Worm (Caenorhabditis elegans) whole organism, young adult: ENCODE results near the gene fox-1.

Experiments used
- B0019.2 ChIP-seq: fragments of 200-800 bp; sonication (Bioruptor generic); conservative IDR thresholded peaks from 2 replicates; pipeline ENCODE4 v1.3.6; 2022; ENCODE audit warnings: missing genetic modification reagents, missing genetic modification characterization, missing compliant biosample characterization
- F49E8.2 ChIP-seq: sonication (generic microtip); optimal IDR thresholded peaks from 3 replicates; lab custom pipeline; 2017; ENCODE audit warnings: missing genetic modification characterization, mild to moderate bottlenecking, missing compliant biosample characterization, antibody characterized with exemption, moderate library complexity; ENCODE audit not compliant: insufficient read depth
- F55B11.4 ChIP-seq: sonication (generic microtip); optimal IDR thresholded peaks from 2 replicates; lab custom pipeline; 2016; ENCODE audit warnings: missing compliant biosample characterization, missing genetic modification characterization, borderline replicate concordance; ENCODE audit not compliant: insufficient read depth
- F57C9.4 ChIP-seq: sonication (generic microtip); optimal IDR thresholded peaks from 2 replicates; lab custom pipeline; 2017; ENCODE audit warnings: mild to moderate bottlenecking, missing genetic modification characterization, missing compliant biosample characterization
- K12H6.12 ChIP-seq: fragments of 200-800 bp; sonication (Bioruptor generic); optimal IDR thresholded peaks from 2 replicates; lab custom pipeline; 2018; ENCODE audit warnings: mild to moderate bottlenecking, missing genetic modification characterization, missing compliant biosample characterization
- T07F8.4 ChIP-seq: sonication (generic microtip); optimal IDR thresholded peaks from 2 replicates; lab custom pipeline; 2016; ENCODE audit warnings: mild to moderate bottlenecking, missing genetic modification characterization, moderate library complexity, missing compliant biosample characterization
- Y53G8AR.9 ChIP-seq: fragments of 200-800 bp; sonication (Bioruptor generic); conservative IDR thresholded peaks from 2 replicates; pipeline ENCODE4 v1.3.6; 2022; ENCODE audit warnings: missing genetic modification reagents, missing genetic modification characterization, missing compliant biosample characterization
- aptf-3 ChIP-seq: fragments of 200-800 bp; sonication (Bioruptor generic); IDR thresholded peaks from 2 replicates; pipeline ENCODE4 v1.3.6; 2022; ENCODE audit warnings: missing genetic modification characterization, missing compliant biosample characterization
- atf-7 ChIP-seq: sonication (generic microtip); optimal IDR thresholded peaks from 2 replicates; lab custom pipeline; 2017; ENCODE audit warnings: mild to moderate bottlenecking, missing genetic modification characterization, missing compliant biosample characterization
- athp-1 ChIP-seq: sonication (generic microtip); optimal IDR thresholded peaks from 2 replicates; lab custom pipeline; 2017; ENCODE audit warnings: mild to moderate bottlenecking, missing genetic modification characterization, missing compliant biosample characterization
- attf-3 ChIP-seq: fragments of 200-800 bp; sonication (Bioruptor generic); conservative IDR thresholded peaks from 2 replicates; pipeline ENCODE4 v1.3.6; 2022; ENCODE audit warnings: missing genetic modification reagents, missing genetic modification characterization, missing compliant biosample characterization
- cebp-2 ChIP-seq: fragments of 200-800 bp; sonication (Bioruptor generic); IDR thresholded peaks from 2 replicates; pipeline ENCODE4 v1.3.6; 2022; ENCODE audit warnings: missing genetic modification characterization, missing compliant biosample characterization
- ceh-58 ChIP-seq: fragments of 200-800 bp; sonication (Bioruptor generic); IDR thresholded peaks from 2 replicates; pipeline ENCODE4 v1.3.6; 2022; ENCODE audit warnings: missing genetic modification characterization, missing compliant biosample characterization
- ceh-91 ChIP-seq: fragments of 200-800 bp; sonication (Bioruptor generic); IDR thresholded peaks from 2 replicates; pipeline ENCODE4 v1.3.6; 2022; ENCODE audit warnings: missing genetic modification reagents, missing genetic modification characterization, missing compliant biosample characterization
- dpff-1 ChIP-seq: sonication (generic microtip); optimal IDR thresholded peaks from 2 replicates; lab custom pipeline; 2017; ENCODE audit warnings: mild to moderate bottlenecking, missing genetic modification characterization, missing compliant biosample characterization
- dpl-1 ChIP-seq: fragments of 150-350 bp; optimal IDR thresholded peaks from 2 replicates; lab custom pipeline; 2014; ENCODE audit warnings: missing biosample characterization, missing genetic modification reagents, missing genetic modification characterization
- hrde-1 ChIP-seq: sonication (generic microtip); optimal IDR thresholded peaks from 2 replicates; lab custom pipeline; 2016; ENCODE audit warnings: missing genetic modification characterization, mild to moderate bottlenecking, missing compliant biosample characterization, moderate library complexity, missing genotype, missing genetic modification reagents, borderline replicate concordance
- lin-26 ChIP-seq: fragments of 200-800 bp; sonication (Bioruptor generic); IDR thresholded peaks from 2 replicates; pipeline ENCODE4 v1.3.6; 2022; ENCODE audit warnings: missing genetic modification reagents, missing genetic modification characterization, missing compliant biosample characterization
- lsl-1 ChIP-seq: fragments of 200-800 bp; sonication (Bioruptor generic); optimal IDR thresholded peaks from 2 replicates; lab custom pipeline; 2018; ENCODE audit warnings: mild to moderate bottlenecking, missing genetic modification characterization, moderate library complexity, missing compliant biosample characterization
- madf-3 ChIP-seq: fragments of 200-800 bp; sonication (Bioruptor generic); IDR thresholded peaks from 2 replicates; pipeline ENCODE4 v1.3.6; 2022; ENCODE audit warnings: missing genetic modification reagents, missing genetic modification characterization, missing compliant biosample characterization
- nfya-2 ChIP-seq: fragments of 200-800 bp; sonication (Bioruptor generic); IDR thresholded peaks from 2 replicates; pipeline ENCODE4 v1.3.6; 2022; ENCODE audit warnings: missing genetic modification reagents, missing genetic modification characterization, missing compliant biosample characterization
- sdz-38 ChIP-seq: sonication (generic microtip); optimal IDR thresholded peaks from 2 replicates; lab custom pipeline; 2016; ENCODE audit warnings: missing genotype, missing genetic modification characterization, missing compliant biosample characterization
- snpc-1.1 ChIP-seq: sonication (generic microtip); optimal IDR thresholded peaks from 2 replicates; lab custom pipeline; 2017; ENCODE audit warnings: missing genetic modification characterization, mild to moderate bottlenecking, missing compliant biosample characterization, antibody characterized with exemption, moderate library complexity, missing genotype, missing genetic modification reagents; ENCODE audit not compliant: insufficient read depth
- snpc-4 ChIP-seq, 5 experiments: fragments of 150-350 bp in 1 of 5; sonication (generic microtip) in 4 of 5; optimal IDR thresholded peaks; 2 replicates each; lab custom pipeline; 2014 to 2018; ENCODE audit warnings: missing genetic modification characterization in 5 of 5, missing biosample characterization in 3 of 5, antibody characterized with exemption in 2 of 5, mild to moderate bottlenecking in 2 of 5, missing compliant biosample characterization in 2 of 5, missing genotype in 2 of 5, moderate library complexity in 2 of 5, missing genetic modification reagents in 1 of 5
- somi-1 ChIP-seq: fragments of 200-800 bp; sonication (Bioruptor generic); optimal IDR thresholded peaks from 2 replicates; lab custom pipeline; 2018; ENCODE audit warnings: mild to moderate bottlenecking, missing genetic modification characterization, missing compliant biosample characterization
- sptf-2 ChIP-seq: fragments of 200-800 bp; sonication (Bioruptor generic); optimal IDR thresholded peaks from 2 replicates; lab custom pipeline; 2018; ENCODE audit warnings: mild to moderate bottlenecking, missing genetic modification characterization, missing compliant biosample characterization
- tlf-1 ChIP-seq: fragments of 200-800 bp; sonication (Bioruptor generic); optimal IDR thresholded peaks from 2 replicates; lab custom pipeline; 2018; ENCODE audit warnings: mild to moderate bottlenecking, missing genetic modification characterization, missing compliant biosample characterization
- zfh-2 ChIP-seq: fragments of 200-800 bp; sonication (Bioruptor generic); conservative IDR thresholded peaks from 2 replicates; pipeline ENCODE4 v1.3.6; 2022; ENCODE audit warnings: missing genetic modification reagents, missing genetic modification characterization, missing compliant biosample characterization
- zim-3 ChIP-seq: sonication (generic microtip); optimal IDR thresholded peaks from 2 replicates; lab custom pipeline; 2017; ENCODE audit warnings: mild to moderate bottlenecking, missing genetic modification characterization, moderate library complexity, missing compliant biosample characterization

fox-1 gene

ce11 chrX:2473618-2474017 is 13.9 kb upstream of the fox-1 start, which contains the start of gene R04B3.2:
R04B3.2 (minus strand) TSS chrX:2473718.
- TF ChIP-seq lin-26 (no peak), F55B11.4 (tag; lab: Kevin White, UChicago) (no peak), B0019.2 (GFP tag; lab: Robert Waterston, UW) (no peak), hrde-1 (tag; lab: Kevin White, UChicago) (no peak)
- TF ChIP-seq, all 124 proteins: peak for 0

- TF ChIP-seq sdz-38 (tag; lab: Kevin White, UChicago) (no peak), ceh-58 (GFP tag; lab: Robert Waterston, UW) (no peak), athp-1 (no peak), snpc-1.1 (tag; lab: Kevin White, UChicago) (no peak), aptf-3 (GFP tag; lab: Robert Waterston, UW) (no peak), lsl-1 (no peak), ceh-91 (no peak)
Observed at ce11 chrX:2471303-2471702, 11.6 kb upstream of the fox-1 start, which contains the start of gene R04B3.1. R04B3.1 (minus strand) TSS chrX:2471403.

- no peak for TF ChIP-seq zfh-2 (GFP tag; lab: Robert Waterston, UW)
- TF ChIP-seq cebp-2 (GFP tag; lab: Robert Waterston, UW) = no peak
- no peak for TF ChIP-seq F49E8.2 (tag; lab: Kevin White, UChicago)
- no peak for TF ChIP-seq hrde-1 (tag; lab: Kevin White, UChicago)
- no peak for TF ChIP-seq attf-3 (GFP tag; lab: Robert Waterston, UW)
- TF ChIP-seq nfya-2 (GFP tag; lab: Robert Waterston, UW) = no peak
- TF ChIP-seq atf-7 (tag; lab: Kevin White, UChicago) = no peak
- no peak for TF ChIP-seq sptf-2 (GFP tag; lab: Kevin White, UChicago)
Observed at ce11 chrX:2464064-2464463, 4.4 kb upstream of the fox-1 start.

ce11 chrX:2461742-2462141 is 2.0 kb upstream of the fox-1 start:
- TF ChIP-seq snpc-1.1 (tag; lab: Kevin White, UChicago) (peak; percentile 42), somi-1 (GFP tag; lab: Kevin White, UChicago) (no peak), zim-3 (tag; lab: Kevin White, UChicago) (no peak), ceh-91 (no peak), snpc-4 (GFP tag; optimal IDR thresholded peaks at IDR 0.05; lab: Kevin White, UChicago) (no peak), snpc-4 (tag; optimal IDR thresholded peaks at IDR 0.05; lab: Kevin White, UChicago) (peak in 2 of 4 experiments; percentile 52 to 76), aptf-3 (GFP tag; lab: Robert Waterston, UW) (no peak), Y53G8AR.9 (GFP tag; lab: Robert Waterston, UW) (no peak), madf-3 (no peak)

- TF ChIP-seq dpl-1 = no peak
- TF ChIP-seq dpff-1 (tag; lab: Kevin White, UChicago) = no peak
- no peak for TF ChIP-seq F57C9.4 (tag; lab: Kevin White, UChicago)
- no peak for TF ChIP-seq sptf-2 (GFP tag; lab: Kevin White, UChicago)
- no peak for TF ChIP-seq T07F8.4
- no peak for TF ChIP-seq snpc-4 (GFP tag; optimal IDR thresholded peaks at IDR 0.05; lab: Kevin White, UChicago)
- TF ChIP-seq snpc-4 (tag; optimal IDR thresholded peaks at IDR 0.05; lab: Kevin White, UChicago) = no peak
- TF ChIP-seq, all 124 proteins: peak for 0
Observed at ce11 chrX:2457461-2457860, 2.2 kb downstream of the fox-1 start.

ce11 chrX:2456141-2456540 is 3.6 kb downstream of the fox-1 start:
- TF ChIP-seq tlf-1 (GFP tag; lab: Kevin White, UChicago) = no peak
- TF ChIP-seq K12H6.12 (tag; lab: Kevin White, UChicago) = peak; percentile 0
- TF ChIP-seq sptf-2 (GFP tag; lab: Kevin White, UChicago) = no peak
